Worm (Caenorhabditis elegans) whole organism, L3 larva: ENCODE results near the gene F02D10.6.

Source experiments
- R02D3.7 ChIP-seq: fragments of 150-350 bp; optimal IDR thresholded peaks from 2 replicates; lab custom pipeline; 2014; ENCODE audit warnings: missing biosample characterization, missing genetic modification characterization
- ceh-16 ChIP-seq: sonication (generic microtip); optimal IDR thresholded peaks from 2 replicates; lab custom pipeline; 2017; ENCODE audit warnings: missing biosample characterization, missing genetic modification characterization
- ceh-28 ChIP-seq: fragments of 150-350 bp; optimal IDR thresholded peaks from 2 replicates; lab custom pipeline; 2014; ENCODE audit warnings: missing biosample characterization, missing genetic modification reagents, missing genetic modification characterization
- ceh-82 ChIP-seq: fragments of 150-350 bp; optimal IDR thresholded peaks from 2 replicates; lab custom pipeline; 2014; ENCODE audit warnings: missing biosample characterization, missing genetic modification characterization
- ceh-9 ChIP-seq: sonication (generic microtip); optimal IDR thresholded peaks from 2 replicates; lab custom pipeline; 2018; ENCODE audit warnings: missing biosample characterization, missing genetic modification characterization
- daf-12 ChIP-seq: fragments of 150-350 bp; optimal IDR thresholded peaks from 2 replicates; lab custom pipeline; 2014; ENCODE audit warnings: missing biosample characterization, missing genetic modification reagents, missing genetic modification characterization
- elt-1 ChIP-seq: fragments of 150-350 bp; optimal IDR thresholded peaks from 2 replicates; lab custom pipeline; 2014; ENCODE audit warnings: missing biosample characterization, missing genetic modification characterization
- elt-2 ChIP-seq: sonication (generic microtip); optimal IDR thresholded peaks from 2 replicates; lab custom pipeline; 2016; ENCODE audit warnings: missing genetic modification reagents, mild to moderate bottlenecking, missing genetic modification characterization, missing compliant biosample characterization
- elt-3 ChIP-seq, 3 experiments: fragments of 150-350 bp in 1 of 3; sonication (generic microtip) in 2 of 3; optimal IDR thresholded peaks; 2 replicates in 2 of 3; 4 replicates in 1 of 3; lab custom pipeline; 2014 to 2017; ENCODE audit warnings: missing biosample characterization in 3 of 3, missing genetic modification characterization in 3 of 3
- eor-1 ChIP-seq, 2 experiments: fragments of 150-350 bp; optimal IDR thresholded peaks; 2 replicates each; lab custom pipeline; 2014 to 2018; ENCODE audit warnings: missing biosample characterization in 2 of 2, missing genetic modification characterization in 2 of 2
- fkh-10 ChIP-seq: sonication (generic microtip); optimal IDR thresholded peaks from 2 replicates; lab custom pipeline; 2017; ENCODE audit warnings: missing biosample characterization, missing genetic modification reagents, missing genetic modification characterization
- fkh-2 ChIP-seq: fragments of 150-350 bp; optimal IDR thresholded peaks from 2 replicates; lab custom pipeline; 2014; ENCODE audit warnings: missing biosample characterization, missing genetic modification reagents, missing genetic modification characterization
- fos-1 ChIP-seq: fragments of 150-350 bp; optimal IDR thresholded peaks from 2 replicates; lab custom pipeline; 2014; ENCODE audit warnings: missing biosample characterization, missing genetic modification characterization
- hmg-11 ChIP-seq: sonication (generic microtip); optimal IDR thresholded peaks from 2 replicates; lab custom pipeline; 2016; ENCODE audit warnings: missing genetic modification characterization, missing compliant biosample characterization
- lin-15B ChIP-seq: fragments of 150-350 bp; optimal IDR thresholded peaks from 2 replicates; lab custom pipeline; 2014; ENCODE audit warnings: missing biosample characterization, missing genetic modification characterization
- lin-39 ChIP-seq: fragments of 150-350 bp; optimal IDR thresholded peaks from 2 replicates; lab custom pipeline; 2018; ENCODE audit warnings: missing biosample characterization, missing genetic modification reagents, missing genetic modification characterization
- mdl-1 ChIP-seq: fragments of 150-350 bp; optimal IDR thresholded peaks from 2 replicates; lab custom pipeline; 2014; ENCODE audit warnings: missing biosample characterization, missing genetic modification characterization
- mml-1 ChIP-seq: fragments of 150-350 bp; sonication (generic microtip); optimal IDR thresholded peaks from 3 replicates; lab custom pipeline; 2014; ENCODE audit warnings: missing biosample characterization, missing genetic modification characterization
- nfya-1 ChIP-seq: sonication (generic microtip); optimal IDR thresholded peaks from 2 replicates; lab custom pipeline; 2017; ENCODE audit warnings: missing genetic modification characterization, mild to moderate bottlenecking, missing compliant biosample characterization, antibody characterized with exemption, moderate library complexity; ENCODE audit not compliant: insufficient read depth
- nhr-237 ChIP-seq: fragments of 150-350 bp; optimal IDR thresholded peaks from 2 replicates; lab custom pipeline; 2014; ENCODE audit warnings: missing biosample characterization, missing genetic modification characterization
- nhr-25 ChIP-seq: sonication (generic microtip); optimal IDR thresholded peaks from 2 replicates; lab custom pipeline; 2017; ENCODE audit warnings: missing biosample characterization, missing genetic modification characterization
- nhr-43 ChIP-seq: sonication (generic microtip); optimal IDR thresholded peaks from 2 replicates; lab custom pipeline; 2016; ENCODE audit warnings: mild to moderate bottlenecking, missing genetic modification characterization, missing compliant biosample characterization; ENCODE audit not compliant: poor library complexity, severe bottlenecking
- nhr-67 ChIP-seq: fragments of 150-350 bp; optimal IDR thresholded peaks from 2 replicates; lab custom pipeline; 2014; ENCODE audit warnings: missing biosample characterization, missing genetic modification characterization
- nhr-76 ChIP-seq: fragments of 150-350 bp; sonication (generic microtip); optimal IDR thresholded peaks from 5 replicates; lab custom pipeline; 2014; ENCODE audit warnings: missing biosample characterization, missing genetic modification characterization
- nhr-77 ChIP-seq: fragments of 150-350 bp; optimal IDR thresholded peaks from 2 replicates; lab custom pipeline; 2014; ENCODE audit warnings: missing biosample characterization, missing genetic modification characterization
- pha-4 ChIP-seq: fragments of 150-350 bp; optimal IDR thresholded peaks from 2 replicates; lab custom pipeline; 2014; ENCODE audit warnings: missing biosample characterization, missing genetic modification reagents, missing genetic modification characterization
- pqm-1 ChIP-seq: fragments of 150-350 bp; optimal IDR thresholded peaks from 2 replicates; lab custom pipeline; 2017; ENCODE audit warnings: missing biosample characterization, missing genetic modification characterization, inconsistent platforms
- skn-1 ChIP-seq: fragments of 150-350 bp; optimal IDR thresholded peaks from 2 replicates; lab custom pipeline; 2014; ENCODE audit warnings: missing biosample characterization, missing genetic modification characterization
- snpc-4 ChIP-seq: fragments of 150-350 bp; optimal IDR thresholded peaks from 2 replicates; lab custom pipeline; 2014; ENCODE audit warnings: missing biosample characterization, missing genetic modification characterization
- tbx-2 ChIP-seq: sonication (generic microtip); optimal IDR thresholded peaks from 2 replicates; lab custom pipeline; 2016; ENCODE audit warnings: mild to moderate bottlenecking, missing genetic modification characterization, missing compliant biosample characterization
- zag-1 ChIP-seq: fragments of 150-350 bp; optimal IDR thresholded peaks from 2 replicates; lab custom pipeline; 2014; ENCODE audit warnings: missing biosample characterization, missing genetic modification characterization
- ztf-11 ChIP-seq: fragments of 150-350 bp; optimal IDR thresholded peaks from 2 replicates; lab custom pipeline; 2014; ENCODE audit warnings: missing biosample characterization, missing genetic modification characterization
- ztf-4 ChIP-seq: fragments of 150-350 bp; optimal IDR thresholded peaks from 2 replicates; lab custom pipeline; 2014; ENCODE audit warnings: missing biosample characterization, missing genetic modification characterization

Gene F02D10.6

ce11 chrX:13481704-13482103, 30.2 kb upstream of the F02D10.6 start, which contains the start of gene srd-50:
TSS of gene srd-50 (minus strand) at chrX:13481804.
- TF ChIP-seq nhr-43 (tag; lab: Kevin White, UChicago) (no peak), fkh-2 (tag; lab: Kevin White, UChicago) (no peak), elt-1 (tag; lab: Kevin White, UChicago) (no peak), nhr-67 (tag; lab: Kevin White, UChicago) (no peak), mml-1 (tag; lab: Kevin White, UChicago) (no peak), eor-1 (tag; optimal IDR thresholded peaks at IDR 0.05; lab: Kevin White, UChicago) (no peak), ceh-28 (no peak), elt-2 (tag; lab: Kevin White, UChicago) (no peak)

ce11 chrX:13477356-13477755, 25.9 kb upstream of the F02D10.6 start, which contains the start of gene efn-3:
TSS of gene efn-3 (minus strand) at chrX:13477456.
- TF ChIP-seq mdl-1 = no peak
- no peak for TF ChIP-seq ceh-82 (tag; lab: Kevin White, UChicago)
- TF ChIP-seq skn-1 (tag; lab: Kevin White, UChicago) = no peak
- no peak for TF ChIP-seq fkh-10 (GFP tag; lab: Kevin White, UChicago)
- TF ChIP-seq daf-12 (tag; lab: Kevin White, UChicago) = no peak
- no peak for TF ChIP-seq fos-1 (tag; lab: Kevin White, UChicago)
- TF ChIP-seq ceh-16 (tag; lab: Kevin White, UChicago) = no peak
- TF ChIP-seq nhr-237 (tag; lab: Kevin White, UChicago) = no peak
- no peak for TF ChIP-seq ztf-11 (tag; lab: Kevin White, UChicago)
- no peak for TF ChIP-seq nhr-77 (tag; lab: Kevin White, UChicago)
- no peak for TF ChIP-seq snpc-4 (tag; lab: Kevin White, UChicago)
- no peak for TF ChIP-seq nfya-1
- no peak for TF ChIP-seq hmg-11
- TF ChIP-seq eor-1 (tag; optimal IDR thresholded peaks at IDR 0.05; lab: Kevin White, UChicago) = no peak
- TF ChIP-seq fkh-2 (tag; lab: Kevin White, UChicago) = no peak

ce11 chrX:13471855-13472254, 20.4 kb upstream of the F02D10.6 start, which contains the start of gene tre-4:
TSS of gene tre-4 (plus strand) at chrX:13472155.
- TF ChIP-seq lin-15B (no peak), pha-4 (tag; lab: Kevin White, UChicago) (peak; percentile 61), mdl-1 (no peak)

- TF ChIP-seq elt-2 (tag; lab: Kevin White, UChicago) (peak; percentile 25), elt-3 (tag; optimal IDR thresholded peaks at IDR 0.05; lab: Kevin White, UChicago) (peak in 1 of 3 experiments; percentile 58), ceh-82 (tag; lab: Kevin White, UChicago) (no peak), pqm-1 (tag; lab: Kevin White, UChicago) (peak; percentile 4), nhr-77 (tag; lab: Kevin White, UChicago) (no peak)
Measured at ce11 chrX:13469907-13470647, 18.6 kb upstream of the F02D10.6 start.

- TF ChIP-seq daf-12 (tag; lab: Kevin White, UChicago) (no peak), elt-3 (tag; optimal IDR thresholded peaks at IDR 0.05; lab: Kevin White, UChicago) (peak in 1 of 3 experiments; percentile 18)
- TF ChIP-seq, all 47 proteins: peak for 1
Measured at ce11 chrX:13469047-13469633, 17.7 kb upstream of the F02D10.6 start, which contains the start of gene col-184. TSS of gene col-184 (plus strand) at chrX:13469455.

ce11 chrX:13466926-13467866, 15.7 kb upstream of the F02D10.6 start, which contains the start of gene col-183:
TSS of gene col-183 (minus strand) at chrX:13467764.
- TF ChIP-seq nhr-67 (tag; lab: Kevin White, UChicago) = no peak
- TF ChIP-seq R02D3.7 (tag; lab: Kevin White, UChicago) = no peak
- no peak for TF ChIP-seq nhr-43 (tag; lab: Kevin White, UChicago)
- TF ChIP-seq zag-1 = no peak
- no peak for TF ChIP-seq ceh-9 (tag; lab: Kevin White, UChicago)
- no peak for TF ChIP-seq skn-1 (tag; lab: Kevin White, UChicago)
- no peak for TF ChIP-seq fos-1 (tag; lab: Kevin White, UChicago)
- TF ChIP-seq ceh-82 (tag; lab: Kevin White, UChicago) = no peak
- no peak for TF ChIP-seq ztf-4 (tag; lab: Kevin White, UChicago)
- no peak for TF ChIP-seq elt-2 (tag; lab: Kevin White, UChicago)
- no peak for TF ChIP-seq mdl-1
- no peak for TF ChIP-seq lin-39 (tag; lab: Kevin White, UChicago)
- no peak for TF ChIP-seq nhr-25 (tag; lab: Kevin White, UChicago)
- TF ChIP-seq tbx-2 (tag; lab: Kevin White, UChicago) = no peak
- no peak for TF ChIP-seq nhr-76 (tag; lab: Kevin White, UChicago)
